Fruit fly (Drosophila melanogaster) whole organism, embryonic: Measurements from ENCODE around the gene CG13850.

Experiments used
- Atf6 ChIP-seq: fragments of 200-800 bp; sonication (Bioruptor generic); IDR thresholded peaks from 2 replicates; pipeline ENCODE4 v1.3.6; 2022; ENCODE audit warnings: missing biosample characterization, missing genetic modification characterization
- C15 ChIP-seq: fragments of 200-800 bp; sonication (Bioruptor generic); IDR thresholded peaks from 3 replicates; pipeline ENCODE4 v1.3.6; 2022; ENCODE audit warnings: missing biosample characterization, missing genetic modification characterization
- CG10147 ChIP-seq: fragments of 200-800 bp; sonication (Bioruptor generic); optimal IDR thresholded peaks from 2 replicates; lab custom pipeline; 2019; ENCODE audit warnings: missing biosample characterization, mild to moderate bottlenecking, missing genetic modification characterization, moderate library complexity
- CG10959 ChIP-seq: fragments of 200-800 bp; sonication (Bioruptor generic); IDR thresholded peaks from 2 replicates; pipeline ENCODE4 v1.3.6; 2022; ENCODE audit warnings: missing biosample characterization, missing genetic modification characterization
- CG11085 ChIP-seq: fragments of 200-800 bp; sonication (Bioruptor generic); IDR thresholded peaks from 2 replicates; pipeline ENCODE4 v1.3.6; 2022; ENCODE audit warnings: missing biosample characterization, missing genetic modification characterization
- CG12769 ChIP-seq: fragments of 200-800 bp; sonication (Bioruptor generic); optimal IDR thresholded peaks from 2 replicates; lab custom pipeline; 2019; ENCODE audit warnings: missing biosample characterization, mild to moderate bottlenecking, missing genetic modification characterization, moderate library complexity
- CG15514 ChIP-seq: fragments of 200-800 bp; sonication (Bioruptor generic); optimal IDR thresholded peaks from 3 replicates; lab custom pipeline; 2017; ENCODE audit warnings: missing biosample characterization, missing genetic modification characterization, mild to moderate bottlenecking, moderate library complexity, missing genetic modification reagents
- CG1647 ChIP-seq: fragments of 200-800 bp; sonication (Bioruptor generic); optimal IDR thresholded peaks from 3 replicates; lab custom pipeline; 2016; ENCODE audit warnings: missing biosample characterization, missing genetic modification characterization
- CG17186 ChIP-seq: fragments of 200-800 bp; sonication (Bioruptor generic); optimal IDR thresholded peaks from 3 replicates; lab custom pipeline; 2017; ENCODE audit warnings: missing biosample characterization, missing genetic modification reagents, missing genetic modification characterization
- CG17385 ChIP-seq: fragments of 200-800 bp; sonication (Bioruptor generic); optimal IDR thresholded peaks from 3 replicates; lab custom pipeline; 2018; ENCODE audit warnings: missing biosample characterization, mild to moderate bottlenecking, missing genetic modification characterization
- CG17612 ChIP-seq: fragments of 200-800 bp; sonication (Bioruptor generic); IDR thresholded peaks from 2 replicates; pipeline ENCODE4 v1.3.6; 2022; ENCODE audit warnings: missing biosample characterization, missing genetic modification characterization
- CG1792 ChIP-seq: fragments of 200-800 bp; sonication (Bioruptor generic); optimal IDR thresholded peaks from 2 replicates; lab custom pipeline; 2016; ENCODE audit warnings: missing biosample characterization, missing genetic modification characterization
- CG2116 ChIP-seq: fragments of 200-800 bp; sonication (Bioruptor generic); optimal IDR thresholded peaks from 3 replicates; lab custom pipeline; 2018; ENCODE audit warnings: missing biosample characterization, mild to moderate bottlenecking, missing genetic modification characterization
- CG2678 ChIP-seq: fragments of 200-800 bp; sonication (Bioruptor generic); optimal IDR thresholded peaks from 3 replicates; lab custom pipeline; 2019; ENCODE audit warnings: missing biosample characterization, mild to moderate bottlenecking, missing genetic modification characterization, moderate library complexity
- CG2712 ChIP-seq: fragments of 200-800 bp; optimal IDR thresholded peaks from 3 replicates; lab custom pipeline; 2019; ENCODE audit warnings: missing biosample characterization, mild to moderate bottlenecking, missing genetic modification characterization, moderate library complexity
- CG42726 ChIP-seq: fragments of 200-800 bp; sonication (Bioruptor generic); IDR thresholded peaks from 2 replicates; pipeline ENCODE4 v1.3.6; 2022; ENCODE audit warnings: missing biosample characterization, missing genetic modification characterization; ENCODE audit not compliant: partially characterized antibody
- CG7839 ChIP-seq: fragments of 200-800 bp; sonication (Bioruptor generic); optimal IDR thresholded peaks from 3 replicates; lab custom pipeline; 2018; ENCODE audit warnings: missing biosample characterization, mild to moderate bottlenecking, missing genetic modification characterization, moderate library complexity
- CG8944 ChIP-seq: fragments of 200-800 bp; sonication (Bioruptor generic); optimal IDR thresholded peaks from 3 replicates; lab custom pipeline; 2016; ENCODE audit warnings: missing biosample characterization, missing genetic modification characterization
- D ChIP-seq, 2 experiments: fragments of 200-800 bp in 1 of 2; fragments of >200 bp in 1 of 2; sonication (Bioruptor generic) in 1 of 2; optimal IDR thresholded peaks; 2 replicates in 1 of 2; 3 replicates in 1 of 2; lab custom pipeline; 2017; ENCODE audit warnings: mild to moderate bottlenecking in 1 of 2, missing biosample characterization in 1 of 2, missing genetic modification characterization in 1 of 2, missing genetic modification reagents in 1 of 2
- D19A ChIP-seq: fragments of 200-800 bp; optimal IDR thresholded peaks from 3 replicates; lab custom pipeline; 2019; ENCODE audit warnings: missing biosample characterization, mild to moderate bottlenecking, missing genetic modification characterization, moderate library complexity
- Dll ChIP-seq: fragments of 200-800 bp; sonication (Bioruptor generic); IDR thresholded peaks from 4 replicates; pipeline ENCODE4 v1.3.6; 2022; ENCODE audit warnings: missing biosample characterization, missing genetic modification characterization; ENCODE audit not compliant: partially characterized antibody
- Hr78 ChIP-seq, 2 experiments: fragments of 200-800 bp in 1 of 2; fragments of >200 bp in 1 of 2; sonication (Bioruptor generic) in 1 of 2; optimal IDR thresholded peaks; 2 replicates each; lab custom pipeline; 2017 to 2019; ENCODE audit warnings: missing biosample characterization in 2 of 2, missing genetic modification characterization in 2 of 2, mild to moderate bottlenecking in 1 of 2, moderate library complexity in 1 of 2
- Mad ChIP-seq: fragments of 200-800 bp; sonication (Bioruptor generic); optimal IDR thresholded peaks from 2 replicates; lab custom pipeline; 2016; ENCODE audit warnings: missing biosample characterization, missing genetic modification characterization
- Mrtf ChIP-seq: fragments of 200-800 bp; sonication (Bioruptor generic); IDR thresholded peaks from 3 replicates; pipeline ENCODE4 v1.3.6; 2022; ENCODE audit warnings: missing biosample characterization, missing genetic modification characterization
- NK7.1 ChIP-seq: fragments of 200-800 bp; sonication (Bioruptor generic); optimal IDR thresholded peaks from 3 replicates; lab custom pipeline; 2016; ENCODE audit warnings: missing biosample characterization, missing genetic modification characterization
- Nf-YC ChIP-seq: fragments of 200-800 bp; optimal IDR thresholded peaks from 3 replicates; lab custom pipeline; 2019; ENCODE audit warnings: missing biosample characterization, mild to moderate bottlenecking, missing genetic modification characterization, moderate library complexity
- PHDP ChIP-seq: fragments of 200-800 bp; sonication (Bioruptor generic); optimal IDR thresholded peaks from 3 replicates; lab custom pipeline; 2018; ENCODE audit warnings: missing biosample characterization, mild to moderate bottlenecking, missing genetic modification characterization, moderate library complexity
- Side ChIP-seq: fragments of 200-800 bp; sonication (Bioruptor generic); optimal IDR thresholded peaks from 2 replicates; lab custom pipeline; 2016; ENCODE audit warnings: missing biosample characterization, missing genetic modification characterization
- Sox100B ChIP-seq: fragments of 200-800 bp; sonication (Bioruptor generic); optimal IDR thresholded peaks from 3 replicates; lab custom pipeline; 2018; ENCODE audit warnings: missing biosample characterization, mild to moderate bottlenecking, missing genetic modification characterization
- Stat92E ChIP-seq, 3 experiments: fragments of >200 bp in 2 of 3; fragments of 200-800 bp in 1 of 3; sonication (Bioruptor generic) in 1 of 3; optimal IDR thresholded peaks; 2 replicates each; lab custom pipeline; 2017 to 2019; ENCODE audit warnings: missing biosample characterization in 3 of 3, missing genetic modification characterization in 3 of 3, mild to moderate bottlenecking in 1 of 3, moderate library complexity in 1 of 3
- abd-A ChIP-seq: fragments of 200-800 bp; sonication (Bioruptor generic); optimal IDR thresholded peaks from 3 replicates; lab custom pipeline; 2019; ENCODE audit warnings: missing biosample characterization, mild to moderate bottlenecking, missing genetic modification characterization, moderate library complexity
- az2 ChIP-seq: fragments of 200-800 bp; sonication (Bioruptor generic); optimal IDR thresholded peaks from 3 replicates; lab custom pipeline; 2016; ENCODE audit warnings: missing biosample characterization, missing genetic modification characterization
- br ChIP-seq: fragments of >200 bp; optimal IDR thresholded peaks from 2 replicates; lab custom pipeline; 2017
- ci ChIP-seq: fragments of 200-800 bp; sonication (Bioruptor generic); IDR thresholded peaks from 3 replicates; pipeline ENCODE4 v1.3.6; 2022; ENCODE audit warnings: missing biosample characterization, missing genetic modification characterization
- crc ChIP-seq: fragments of 200-800 bp; sonication (Bioruptor generic); optimal IDR thresholded peaks from 2 replicates; lab custom pipeline; 2016; ENCODE audit warnings: missing biosample characterization, missing genetic modification characterization
- dimm ChIP-seq: fragments of 200-800 bp; sonication (Bioruptor generic); IDR thresholded peaks from 2 replicates; pipeline ENCODE4 v1.3.6; 2022; ENCODE audit warnings: missing biosample characterization, missing genetic modification characterization
- ham ChIP-seq: fragments of 200-800 bp; sonication (Bioruptor generic); IDR thresholded peaks from 2 replicates; pipeline ENCODE4 v1.3.6; 2022; ENCODE audit warnings: missing biosample characterization, missing genetic modification characterization
- jing ChIP-seq: fragments of 200-800 bp; sonication (Bioruptor generic); optimal IDR thresholded peaks from 2 replicates; lab custom pipeline; 2018; ENCODE audit warnings: missing biosample characterization, mild to moderate bottlenecking, missing genetic modification characterization
- maf-S ChIP-seq: fragments of 200-800 bp; sonication (Bioruptor generic); optimal IDR thresholded peaks from 2 replicates; lab custom pipeline; 2016; ENCODE audit warnings: missing biosample characterization, missing genetic modification characterization
- nau ChIP-seq: fragments of 200-800 bp; sonication (Bioruptor generic); optimal IDR thresholded peaks from 3 replicates; lab custom pipeline; 2017; ENCODE audit warnings: missing biosample characterization, mild to moderate bottlenecking, missing genetic modification characterization, missing genetic modification reagents
- peb ChIP-seq: fragments of 200-800 bp; sonication (Bioruptor generic); IDR thresholded peaks from 2 replicates; pipeline ENCODE4 v1.3.6; 2022; ENCODE audit warnings: missing biosample characterization, missing genetic modification characterization
- pho ChIP-seq: fragments of 200-800 bp; sonication (Bioruptor generic); optimal IDR thresholded peaks from 2 replicates; lab custom pipeline; 2016; ENCODE audit warnings: missing biosample characterization, missing genetic modification characterization
- ranshi ChIP-seq: fragments of 200-800 bp; sonication (Bioruptor generic); IDR thresholded peaks from 2 replicates; pipeline ENCODE4 v1.3.6; 2022; ENCODE audit warnings: missing biosample characterization, missing genetic modification characterization
- sens ChIP-seq: fragments of 200-800 bp; sonication (Bioruptor generic); peaks from one replicate; lab custom pipeline; 2016; ENCODE audit warnings: missing biosample characterization, missing genetic modification characterization
- seq ChIP-seq: fragments of 200-800 bp; sonication (Bioruptor generic); IDR thresholded peaks from 2 replicates; pipeline ENCODE4 v1.3.6; 2022; ENCODE audit warnings: missing biosample characterization, missing genetic modification characterization
- tll ChIP-seq, 2 experiments: fragments of 200-800 bp in 1 of 2; fragments of >200 bp in 1 of 2; sonication (Bioruptor generic) in 1 of 2; optimal IDR thresholded peaks; 2 replicates each; lab custom pipeline; 2017 to 2019; ENCODE audit warnings: missing biosample characterization in 2 of 2, missing genetic modification characterization in 2 of 2, mild to moderate bottlenecking in 1 of 2, moderate library complexity in 1 of 2
- trh ChIP-seq: fragments of 200-800 bp; sonication (Bioruptor generic); optimal IDR thresholded peaks from 2 replicates; lab custom pipeline; 2016; ENCODE audit warnings: missing biosample characterization, missing genetic modification characterization
- twi ChIP-seq: fragments of 200-800 bp; optimal IDR thresholded peaks from 2 replicates; lab custom pipeline; 2019; ENCODE audit warnings: missing biosample characterization, mild to moderate bottlenecking, missing genetic modification characterization, moderate library complexity
- vnd ChIP-seq: fragments of 200-800 bp; sonication (Bioruptor generic); IDR thresholded peaks from 3 replicates; pipeline ENCODE4 v1.3.6; 2022; ENCODE audit warnings: missing biosample characterization, missing genetic modification characterization; ENCODE audit not compliant: partially characterized antibody
- zfh2 ChIP-seq: fragments of 200-800 bp; sonication (Bioruptor generic); optimal IDR thresholded peaks from 2 replicates; lab custom pipeline; 2016; ENCODE audit warnings: missing biosample characterization, missing genetic modification characterization

Gene CG13850

DNA sequence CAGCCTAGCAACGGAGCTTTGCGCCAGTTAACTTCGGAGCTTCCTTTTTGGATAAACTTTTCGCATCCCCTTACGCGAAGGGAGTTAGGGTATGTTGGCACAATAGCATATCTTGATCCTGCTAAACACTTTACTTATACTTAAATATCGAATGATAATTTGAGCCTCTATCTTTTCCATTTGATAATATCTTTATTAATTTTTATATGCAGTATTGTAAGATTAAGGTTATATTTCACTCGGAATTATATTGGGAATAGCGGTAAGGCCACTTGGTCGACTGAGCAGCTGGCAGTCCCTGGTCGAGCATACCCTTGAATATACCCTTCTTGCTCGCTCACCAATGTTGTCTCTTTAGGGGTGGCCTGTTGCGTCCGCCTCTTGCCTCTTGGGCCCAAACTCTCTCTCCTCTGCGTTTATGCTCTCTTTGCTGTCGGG is 41.9 kb downstream of the CG13850 start (continued):
- TF ChIP-seq ham (GFP tag; lab: Robert Waterston, UW) (peak; percentile 37; the same call in 1 of the 2 replicates), sens (GFP tag; lab: Kevin White, UChicago) (peak; percentile 95), br (lab: Kevin White, UChicago) (no peak), nau (GFP tag; lab: Kevin White, UChicago) (no peak), maf-S (GFP tag; lab: Kevin White, UChicago) (no peak), NK7.1 (GFP tag; lab: Kevin White, UChicago) (peak; percentile 57), CG2678 (tag; lab: Kevin White, UChicago) (peak; percentile 79), CG11085 (GFP tag; lab: Robert Waterston, UW) (no peak; the same call in 1 of the 2 replicates), CG10959 (GFP tag; lab: Robert Waterston, UW) (no peak), trh (peak; percentile 50), CG8944 (GFP tag; lab: Kevin White, UChicago) (no peak), CG17385 (GFP tag; lab: Kevin White, UChicago) (peak; percentile 58), CG15514 (GFP tag; lab: Kevin White, UChicago) (peak; percentile 48), Atf6 (peak; percentile 91), Side (GFP tag; lab: Kevin White, UChicago) (no peak), CG2116 (GFP tag; lab: Kevin White, UChicago) (peak; percentile 14), CG17186 (GFP tag; lab: Kevin White, UChicago) (no peak), CG42726 (GFP tag; lab: Robert Waterston, UW) (no peak), CG10147 (no peak), Hr78 (GFP tag; optimal IDR thresholded peaks at IDR 0.05; lab: Kevin White, UChicago) (no peak), Nf-YC (tag; lab: Kevin White, UChicago) (no peak), Dll (GFP tag; lab: Robert Waterston, UW) (no peak), az2 (GFP tag; lab: Kevin White, UChicago) (peak; percentile 52), peb (0 out of 2 replicates have a peak, but pooled peaks have one; percentile 39), CG1647 (peak; percentile 24), D (optimal IDR thresholded peaks at IDR 0.05; lab: Kevin White, UChicago) (no peak), D (GFP tag; optimal IDR thresholded peaks at IDR 0.05; lab: Kevin White, UChicago) (peak; percentile 41), ci (GFP tag; lab: Robert Waterston, UW) (peak; percentile 84), Stat92E (GFP tag; optimal IDR thresholded peaks at IDR 0.05; lab: Kevin White, UChicago) (no peak), CG1792 (GFP tag; lab: Kevin White, UChicago) (no peak), D19A (tag; lab: Kevin White, UChicago) (peak; percentile 75), CG12769 (tag; lab: Kevin White, UChicago) (no peak), CG2712 (tag; lab: Kevin White, UChicago) (peak; percentile 64), Mrtf (GFP tag; lab: Robert Waterston, UW) (peak; percentile 55; the same call in 2 of the 3 replicates), C15 (GFP tag; lab: Robert Waterston, UW) (0 out of 3 replicates have a peak, but pooled peaks have one; percentile 49), zfh2 (GFP tag; lab: Kevin White, UChicago) (peak; percentile 45), CG17612 (GFP tag; lab: Robert Waterston, UW) (peak; percentile 29; the same call in 1 of the 2 replicates), seq (GFP tag; lab: Robert Waterston, UW) (peak; percentile 84), abd-A (tag; lab: Kevin White, UChicago) (no peak), jing (GFP tag; lab: Kevin White, UChicago) (peak; percentile 25), ranshi (GFP tag; lab: Robert Waterston, UW) (peak; percentile 81; the same call in 1 of the 2 replicates), Mad (GFP tag; lab: Kevin White, UChicago) (no peak), CG7839 (tag; lab: Kevin White, UChicago) (peak; percentile 80), pho (GFP tag; lab: Kevin White, UChicago) (peak; percentile 19), tll (GFP tag; optimal IDR thresholded peaks at IDR 0.05; lab: Kevin White, UChicago) (no peak), twi (tag; lab: Kevin White, UChicago) (no peak), dimm (peak; percentile 29; the same call in 1 of the 2 replicates), vnd (GFP tag; lab: Robert Waterston, UW) (no peak), crc (GFP tag; lab: Kevin White, UChicago) (peak; percentile 46), Sox100B (GFP tag; lab: Kevin White, UChicago) (no peak), PHDP (tag; lab: Kevin White, UChicago) (peak; percentile 59)
